Worm (Caenorhabditis elegans) whole organism, mixed stage, embryonic: ENCODE measurements around the gene K02D10.4.

Experiments used
- M03D4.4 ChIP-seq: sonication (generic microtip); optimal IDR thresholded peaks from 2 replicates; lab custom pipeline; 2017; ENCODE audit warnings: mild to moderate bottlenecking, missing genetic modification characterization, missing compliant biosample characterization
- ceh-39 ChIP-seq: fragments of 150-350 bp; optimal IDR thresholded peaks from 2 replicates; lab custom pipeline; 2014; ENCODE audit warnings: missing biosample characterization, missing genetic modification characterization
- ceh-43 ChIP-seq: fragments of 200-800 bp; sonication (Bioruptor generic); optimal IDR thresholded peaks from 2 replicates; lab custom pipeline; 2018; ENCODE audit warnings: mild to moderate bottlenecking, missing genetic modification characterization, moderate library complexity, missing compliant biosample characterization
- ceh-83 ChIP-seq: fragments of 200-800 bp; sonication (Bioruptor generic); optimal IDR thresholded peaks from 2 replicates; lab custom pipeline; 2018; ENCODE audit warnings: mild to moderate bottlenecking, missing genetic modification characterization, missing compliant biosample characterization
- ces-1 ChIP-seq: fragments of 150-350 bp; optimal IDR thresholded peaks from 2 replicates; lab custom pipeline; 2014; ENCODE audit warnings: missing biosample characterization, missing genetic modification reagents, missing genetic modification characterization
- cnd-1 ChIP-seq: fragments of 200-800 bp; sonication (Bioruptor generic); optimal IDR thresholded peaks from 2 replicates; lab custom pipeline; 2018; ENCODE audit warnings: mild to moderate bottlenecking, missing genetic modification characterization, missing compliant biosample characterization
- drap-1 ChIP-seq: fragments of 200-800 bp; sonication (Bioruptor generic); optimal IDR thresholded peaks from 3 replicates; lab custom pipeline; 2018; ENCODE audit warnings: mild to moderate bottlenecking, missing genetic modification characterization, missing compliant biosample characterization
- elt-1 ChIP-seq: sonication (generic microtip); optimal IDR thresholded peaks from 2 replicates; lab custom pipeline; 2017; ENCODE audit warnings: missing genetic modification characterization, mild to moderate bottlenecking, missing compliant biosample characterization, antibody characterized with exemption, moderate library complexity, borderline replicate concordance; ENCODE audit not compliant: insufficient read depth
- elt-3 ChIP-seq: fragments of 150-350 bp; optimal IDR thresholded peaks from 2 replicates; lab custom pipeline; 2014; ENCODE audit warnings: missing biosample characterization, missing genetic modification characterization
- flh-1 ChIP-seq: fragments of 200-800 bp; sonication (Bioruptor generic); optimal IDR thresholded peaks from 2 replicates; lab custom pipeline; 2018; ENCODE audit warnings: mild to moderate bottlenecking, missing genetic modification characterization, moderate library complexity, missing compliant biosample characterization
- ham-2 ChIP-seq: fragments of 200-800 bp; sonication (Bioruptor generic); optimal IDR thresholded peaks from 2 replicates; lab custom pipeline; 2018; ENCODE audit warnings: mild to moderate bottlenecking, missing genetic modification characterization, missing compliant biosample characterization
- hlh-1 ChIP-seq: fragments of 150-350 bp; optimal IDR thresholded peaks from 2 replicates; lab custom pipeline; 2014; ENCODE audit warnings: missing biosample characterization, missing genetic modification reagents, missing genetic modification characterization
- lin-13 ChIP-seq: fragments of 150-350 bp; optimal IDR thresholded peaks from 2 replicates; lab custom pipeline; 2014; ENCODE audit warnings: missing biosample characterization, missing genetic modification characterization
- lin-32 ChIP-seq: fragments of 200-800 bp; sonication (Bioruptor generic); optimal IDR thresholded peaks from 2 replicates; lab custom pipeline; 2018; ENCODE audit warnings: mild to moderate bottlenecking, missing genetic modification characterization, missing compliant biosample characterization
- lsy-2 ChIP-seq: fragments of 150-350 bp; optimal IDR thresholded peaks from 2 replicates; lab custom pipeline; 2014; ENCODE audit warnings: missing biosample characterization, missing genetic modification characterization
- mab-5 ChIP-seq: fragments of 150-350 bp; optimal IDR thresholded peaks from 2 replicates; lab custom pipeline; 2014; ENCODE audit warnings: missing biosample characterization, missing genetic modification characterization
- mep-1 ChIP-seq: fragments of 150-350 bp; optimal IDR thresholded peaks from 2 replicates; lab custom pipeline; 2017; ENCODE audit warnings: missing biosample characterization, missing genetic modification reagents, missing genetic modification characterization, inconsistent platforms
- nhr-12 ChIP-seq: fragments of 150-350 bp; optimal IDR thresholded peaks from 2 replicates; lab custom pipeline; 2014; ENCODE audit warnings: missing biosample characterization, missing genetic modification characterization
- nhr-2 ChIP-seq: fragments of 150-350 bp; optimal IDR thresholded peaks from 2 replicates; lab custom pipeline; 2014; ENCODE audit warnings: missing biosample characterization, missing genetic modification characterization
- nhr-237 ChIP-seq: fragments of 150-350 bp; optimal IDR thresholded peaks from 2 replicates; lab custom pipeline; 2014; ENCODE audit warnings: missing biosample characterization, missing genetic modification characterization
- pha-4 ChIP-seq: fragments of 150-350 bp; optimal IDR thresholded peaks from 2 replicates; lab custom pipeline; 2018; ENCODE audit warnings: missing biosample characterization, missing genetic modification reagents, missing genetic modification characterization
- sem-2 ChIP-seq: fragments of 200-800 bp; sonication (Bioruptor generic); optimal IDR thresholded peaks from 2 replicates; lab custom pipeline; 2018; ENCODE audit warnings: mild to moderate bottlenecking, missing genetic modification characterization, missing compliant biosample characterization
- snpc-4 ChIP-seq: fragments of 150-350 bp; optimal IDR thresholded peaks from 2 replicates; lab custom pipeline; 2014; ENCODE audit warnings: missing biosample characterization, missing genetic modification characterization
- sptf-1 ChIP-seq: sonication (generic microtip); optimal IDR thresholded peaks from 2 replicates; lab custom pipeline; 2017; ENCODE audit warnings: mild to moderate bottlenecking, missing genetic modification characterization, moderate library complexity, missing compliant biosample characterization
- unc-120 ChIP-seq: sonication (generic microtip); optimal IDR thresholded peaks from 2 replicates; lab custom pipeline; 2017; ENCODE audit warnings: missing genetic modification characterization, missing compliant biosample characterization; ENCODE audit not compliant: poor library complexity, severe bottlenecking
- unc-39 ChIP-seq: fragments of 150-350 bp; optimal IDR thresholded peaks from 2 replicates; lab custom pipeline; 2014; ENCODE audit warnings: missing biosample characterization, missing genetic modification characterization
- unc-62 ChIP-seq: fragments of 150-350 bp; optimal IDR thresholded peaks from 2 replicates; lab custom pipeline; 2014; ENCODE audit warnings: missing biosample characterization, missing genetic modification reagents, missing genetic modification characterization
- zip-8 ChIP-seq: fragments of 150-350 bp; optimal IDR thresholded peaks from 2 replicates; lab custom pipeline; 2014; ENCODE audit warnings: missing biosample characterization, missing genetic modification characterization

Gene K02D10.4

DNA sequence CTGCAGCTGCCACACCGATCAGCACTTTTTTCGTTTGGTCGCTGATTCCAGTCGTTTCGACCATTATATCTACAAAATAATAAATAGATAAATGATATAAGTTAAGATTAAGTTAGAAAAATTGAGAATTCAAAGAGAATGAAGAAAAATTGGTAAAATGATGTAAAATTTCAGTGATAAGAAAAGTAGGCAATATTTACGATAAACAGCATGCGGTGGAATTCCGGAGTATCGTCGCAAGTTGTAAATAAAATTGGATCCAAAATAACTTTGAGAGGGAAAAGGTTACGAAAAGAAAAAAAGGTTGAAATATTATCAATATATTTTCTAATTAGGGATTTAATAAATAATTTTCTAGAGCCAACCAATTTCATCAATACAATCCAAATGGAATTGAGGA is 25.1 kb downstream of the K02D10.4 start, which contains the start of gene tomm-70:
Gene tomm-70, minus strand, starts transcription at position 69 of the 400 bp plus-strand sequence.
- no peak for TF ChIP-seq unc-39 (tag; lab: Kevin White, UChicago)
- TF ChIP-seq sem-2 (GFP tag; lab: Kevin White, UChicago) = no peak
- TF ChIP-seq nhr-12 (tag; lab: Kevin White, UChicago) = no peak

DNA sequence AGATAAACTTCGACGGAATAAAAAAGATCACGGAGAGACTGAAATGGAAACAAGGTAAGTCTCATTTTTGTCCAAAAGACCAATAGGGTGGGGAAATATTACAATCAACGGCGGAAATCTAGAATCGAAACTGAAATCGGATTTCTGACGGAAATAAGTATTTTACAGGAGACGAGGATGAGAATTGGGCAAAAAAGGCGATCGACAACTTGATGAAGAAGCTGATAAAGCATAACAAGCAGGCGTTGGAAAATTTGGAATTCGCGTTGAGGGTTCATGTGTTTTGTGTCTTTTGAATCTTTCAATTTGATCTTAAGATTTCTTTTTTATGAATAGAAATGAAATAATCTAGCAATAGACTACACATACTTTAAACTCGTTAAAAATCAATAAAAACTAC is 29.2 kb downstream of the K02D10.4 start, which contains the start of gene ugtp-1:
Gene ugtp-1, minus strand, starts transcription at position 101 of the 400 bp plus-strand sequence.
- TF ChIP-seq sptf-1 (tag; lab: Kevin White, UChicago) (no peak), ceh-83 (no peak), elt-1 (tag; lab: Kevin White, UChicago) (peak; percentile 1)

DNA sequence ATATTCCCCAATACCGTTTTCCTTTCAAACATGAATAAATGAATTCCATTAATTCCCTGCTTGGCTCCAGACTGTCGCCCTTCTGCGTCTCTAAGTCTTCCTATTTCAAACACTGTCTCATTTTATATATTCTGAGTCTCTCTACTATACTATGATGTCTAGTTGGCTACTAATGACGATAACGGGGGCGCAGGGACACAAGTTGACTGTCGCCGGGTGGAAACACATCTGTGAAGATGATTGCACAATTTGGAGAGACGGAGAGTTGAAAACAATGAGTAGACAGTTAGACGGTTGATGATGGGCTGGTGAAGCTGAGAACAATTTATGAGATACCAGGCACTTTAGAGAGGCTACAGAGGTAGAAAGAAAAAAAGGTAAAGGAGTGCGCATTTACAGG is 30.3 kb downstream of the K02D10.4 start, which contains the start of gene sma-2:
Gene sma-2, plus strand, starts transcription at position 194 of the 400 bp plus-strand sequence.
- TF ChIP-seq hlh-1 (tag; lab: Kevin White, UChicago) = no peak
- no peak for TF ChIP-seq elt-3 (tag; lab: Kevin White, UChicago)
- no peak for TF ChIP-seq nhr-12 (tag; lab: Kevin White, UChicago)
- TF ChIP-seq nhr-237 (tag; lab: Kevin White, UChicago) = peak; percentile 7
- TF ChIP-seq nhr-2 = no peak
- no peak for TF ChIP-seq unc-62 (GFP tag; lab: Kevin White, UChicago)
- TF ChIP-seq drap-1 (GFP tag; lab: Kevin White, UChicago) = no peak
- TF ChIP-seq unc-120 (tag; lab: Kevin White, UChicago) = no peak
- TF ChIP-seq pha-4 (tag; lab: Kevin White, UChicago) = peak; percentile 50
- TF ChIP-seq ham-2 (GFP tag; lab: Kevin White, UChicago) = no peak

DNA sequence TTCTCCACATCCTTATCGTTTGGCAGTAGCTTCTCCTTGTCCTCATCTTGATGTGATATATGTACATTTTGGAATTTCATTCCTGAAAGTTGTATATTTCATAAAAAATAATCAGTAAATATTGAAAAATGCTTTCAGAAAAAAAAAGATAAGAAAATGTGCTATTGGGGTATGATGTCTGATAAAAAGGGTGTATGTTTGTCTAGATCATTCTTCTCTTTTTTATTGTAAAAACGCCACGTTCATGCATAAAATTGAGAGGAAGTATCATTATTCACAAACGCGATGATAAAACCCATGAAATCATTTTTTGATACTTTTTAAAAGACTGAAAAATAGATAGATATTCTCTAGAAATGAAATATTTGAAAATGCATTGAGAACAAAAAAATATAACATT is 31.2 kb downstream of the K02D10.4 start:
- TF ChIP-seq ces-1 (GFP tag; lab: Kevin White, UChicago) = no peak
- no peak for TF ChIP-seq nhr-237 (tag; lab: Kevin White, UChicago)
- TF ChIP-seq unc-39 (tag; lab: Kevin White, UChicago) = no peak
- no peak for TF ChIP-seq snpc-4 (tag; lab: Kevin White, UChicago)
- TF ChIP-seq unc-62 (GFP tag; lab: Kevin White, UChicago) = no peak
- TF ChIP-seq ceh-43 (GFP tag; lab: Kevin White, UChicago) = no peak
- TF ChIP-seq flh-1 (GFP tag; lab: Kevin White, UChicago) = no peak
- TF ChIP-seq lin-13 (tag; lab: Kevin White, UChicago) = no peak
- no peak for TF ChIP-seq hlh-1 (tag; lab: Kevin White, UChicago)
- TF ChIP-seq pha-4 (tag; lab: Kevin White, UChicago) = no peak
- TF ChIP-seq mep-1 (tag; lab: Kevin White, UChicago) = no peak
- TF ChIP-seq unc-120 (tag; lab: Kevin White, UChicago) = no peak
- TF ChIP-seq lsy-2 = no peak
- TF ChIP-seq M03D4.4 (tag; lab: Kevin White, UChicago) = no peak

DNA sequence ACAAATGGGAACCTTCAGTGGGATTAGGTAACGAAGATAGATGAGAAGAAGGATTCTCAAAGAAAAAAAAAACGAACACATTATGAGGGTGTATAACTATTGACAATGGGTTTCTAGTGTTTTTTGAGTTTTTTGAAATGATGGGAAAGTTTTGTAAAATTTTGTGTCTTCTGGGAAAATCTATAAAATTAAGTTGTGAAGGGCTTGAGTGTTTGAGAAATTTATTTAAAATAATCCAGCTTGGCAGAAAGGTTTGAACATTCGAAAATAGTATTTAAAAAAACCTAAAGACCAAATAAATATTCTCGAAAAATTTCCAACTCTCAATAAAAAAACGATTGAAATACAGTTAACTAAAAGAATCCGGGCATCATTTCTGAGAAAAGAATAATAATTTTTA is 34.6 kb downstream of the K02D10.4 start:
- no peak for TF ChIP-seq ceh-39

DNA sequence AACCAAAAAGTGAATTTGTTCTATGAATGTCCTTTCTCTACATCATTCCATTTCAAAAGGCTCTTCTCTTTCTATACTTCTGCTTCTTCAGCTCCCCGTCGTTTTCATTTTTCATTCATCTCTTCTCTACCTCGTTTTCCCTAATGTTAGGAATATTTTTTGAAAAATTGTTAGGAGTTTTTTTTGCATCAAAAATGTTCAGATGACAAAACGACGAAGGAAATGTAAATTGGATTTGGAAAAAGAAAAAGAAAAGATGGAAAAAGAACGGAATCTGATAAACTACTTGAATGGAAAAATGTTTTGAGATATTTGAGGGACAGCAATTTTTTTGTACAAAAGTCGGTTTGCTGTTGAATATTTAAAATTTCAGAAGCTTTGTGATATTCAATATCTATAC is 35.0 kb downstream of the K02D10.4 start:
- TF ChIP-seq ceh-43 (GFP tag; lab: Kevin White, UChicago) (no peak), nhr-237 (tag; lab: Kevin White, UChicago) (no peak), unc-120 (tag; lab: Kevin White, UChicago) (no peak), mab-5 (tag; lab: Kevin White, UChicago) (no peak), ham-2 (GFP tag; lab: Kevin White, UChicago) (no peak), nhr-2 (no peak), M03D4.4 (tag; lab: Kevin White, UChicago) (no peak), zip-8 (tag; lab: Kevin White, UChicago) (no peak), unc-62 (GFP tag; lab: Kevin White, UChicago) (no peak), unc-39 (tag; lab: Kevin White, UChicago) (no peak), lin-13 (tag; lab: Kevin White, UChicago) (no peak), hlh-1 (tag; lab: Kevin White, UChicago) (no peak), cnd-1 (tag; lab: Kevin White, UChicago) (no peak), lin-32 (no peak), mep-1 (tag; lab: Kevin White, UChicago) (no peak)
